Worm (Caenorhabditis elegans) whole organism, L3 larva: Measurements from ENCODE around the gene sox-4.

Experiments
- R02D3.7 ChIP-seq: fragments of 150-350 bp; optimal IDR thresholded peaks from 2 replicates; lab custom pipeline; 2014; ENCODE audit warnings: missing biosample characterization, missing genetic modification characterization
- ZK546.5 ChIP-seq: sonication (generic microtip); optimal IDR thresholded peaks from 2 replicates; lab custom pipeline; 2017; ENCODE audit warnings: missing biosample characterization, missing genetic modification characterization
- ama-1 ChIP-seq: fragments of 150-350 bp; optimal IDR thresholded peaks from 2 replicates; lab custom pipeline; 2018
- ceh-28 ChIP-seq: fragments of 150-350 bp; optimal IDR thresholded peaks from 2 replicates; lab custom pipeline; 2014; ENCODE audit warnings: missing biosample characterization, missing genetic modification reagents, missing genetic modification characterization
- ceh-82 ChIP-seq: fragments of 150-350 bp; optimal IDR thresholded peaks from 2 replicates; lab custom pipeline; 2014; ENCODE audit warnings: missing biosample characterization, missing genetic modification characterization
- ceh-9 ChIP-seq: sonication (generic microtip); optimal IDR thresholded peaks from 2 replicates; lab custom pipeline; 2018; ENCODE audit warnings: missing biosample characterization, missing genetic modification characterization
- daf-12 ChIP-seq: fragments of 150-350 bp; optimal IDR thresholded peaks from 2 replicates; lab custom pipeline; 2014; ENCODE audit warnings: missing biosample characterization, missing genetic modification reagents, missing genetic modification characterization
- egl-27 ChIP-seq: sonication (generic microtip); optimal IDR thresholded peaks from 4 replicates; lab custom pipeline; 2017; ENCODE audit warnings: missing biosample characterization, missing genetic modification reagents, missing genetic modification characterization
- egl-5 ChIP-seq: fragments of 150-350 bp; optimal IDR thresholded peaks from 2 replicates; lab custom pipeline; 2017; ENCODE audit warnings: missing biosample characterization, missing genetic modification reagents, missing genetic modification characterization, inconsistent platforms
- elt-1 ChIP-seq: fragments of 150-350 bp; optimal IDR thresholded peaks from 2 replicates; lab custom pipeline; 2014; ENCODE audit warnings: missing biosample characterization, missing genetic modification characterization
- elt-2 ChIP-seq: sonication (generic microtip); optimal IDR thresholded peaks from 2 replicates; lab custom pipeline; 2016; ENCODE audit warnings: missing genetic modification reagents, mild to moderate bottlenecking, missing genetic modification characterization, missing compliant biosample characterization
- elt-3 ChIP-seq, 3 experiments: fragments of 150-350 bp in 1 of 3; sonication (generic microtip) in 2 of 3; optimal IDR thresholded peaks; 2 replicates in 2 of 3; 4 replicates in 1 of 3; lab custom pipeline; 2014 to 2017; ENCODE audit warnings: missing biosample characterization in 3 of 3, missing genetic modification characterization in 3 of 3
- eor-1 ChIP-seq, 2 experiments: fragments of 150-350 bp; optimal IDR thresholded peaks; 2 replicates each; lab custom pipeline; 2014 to 2018; ENCODE audit warnings: missing biosample characterization in 2 of 2, missing genetic modification characterization in 2 of 2
- fkh-10 ChIP-seq: sonication (generic microtip); optimal IDR thresholded peaks from 2 replicates; lab custom pipeline; 2017; ENCODE audit warnings: missing biosample characterization, missing genetic modification reagents, missing genetic modification characterization
- fos-1 ChIP-seq: fragments of 150-350 bp; optimal IDR thresholded peaks from 2 replicates; lab custom pipeline; 2014; ENCODE audit warnings: missing biosample characterization, missing genetic modification characterization
- hmg-11 ChIP-seq: sonication (generic microtip); optimal IDR thresholded peaks from 2 replicates; lab custom pipeline; 2016; ENCODE audit warnings: missing genetic modification characterization, missing compliant biosample characterization
- jun-1 ChIP-seq: fragments of 150-350 bp; optimal IDR thresholded peaks from 2 replicates; lab custom pipeline; 2014; ENCODE audit warnings: missing biosample characterization, missing genetic modification reagents, missing genetic modification characterization
- lin-15B ChIP-seq: fragments of 150-350 bp; optimal IDR thresholded peaks from 2 replicates; lab custom pipeline; 2014; ENCODE audit warnings: missing biosample characterization, missing genetic modification characterization
- lin-39 ChIP-seq: fragments of 150-350 bp; optimal IDR thresholded peaks from 2 replicates; lab custom pipeline; 2018; ENCODE audit warnings: missing biosample characterization, missing genetic modification reagents, missing genetic modification characterization
- lsy-12 ChIP-seq: sonication (generic microtip); optimal IDR thresholded peaks from 2 replicates; lab custom pipeline; 2016; ENCODE audit warnings: mild to moderate bottlenecking, missing genetic modification characterization, missing compliant biosample characterization
- mdl-1 ChIP-seq: fragments of 150-350 bp; optimal IDR thresholded peaks from 2 replicates; lab custom pipeline; 2014; ENCODE audit warnings: missing biosample characterization, missing genetic modification characterization
- mml-1 ChIP-seq: fragments of 150-350 bp; sonication (generic microtip); optimal IDR thresholded peaks from 3 replicates; lab custom pipeline; 2014; ENCODE audit warnings: missing biosample characterization, missing genetic modification characterization
- nfya-1 ChIP-seq: sonication (generic microtip); optimal IDR thresholded peaks from 2 replicates; lab custom pipeline; 2017; ENCODE audit warnings: missing genetic modification characterization, mild to moderate bottlenecking, missing compliant biosample characterization, antibody characterized with exemption, moderate library complexity; ENCODE audit not compliant: insufficient read depth
- nhr-11 ChIP-seq: fragments of 150-350 bp; optimal IDR thresholded peaks from 2 replicates; lab custom pipeline; 2014; ENCODE audit warnings: missing biosample characterization, missing genetic modification characterization
- nhr-23 ChIP-seq: fragments of 150-350 bp; optimal IDR thresholded peaks from 2 replicates; lab custom pipeline; 2014; ENCODE audit warnings: missing biosample characterization, missing genetic modification reagents, missing genetic modification characterization
- nhr-237 ChIP-seq: fragments of 150-350 bp; optimal IDR thresholded peaks from 2 replicates; lab custom pipeline; 2014; ENCODE audit warnings: missing biosample characterization, missing genetic modification characterization
- nhr-28 ChIP-seq: fragments of 150-350 bp; optimal IDR thresholded peaks from 2 replicates; lab custom pipeline; 2014; ENCODE audit warnings: missing biosample characterization, missing genetic modification characterization
- nhr-43 ChIP-seq: sonication (generic microtip); optimal IDR thresholded peaks from 2 replicates; lab custom pipeline; 2016; ENCODE audit warnings: mild to moderate bottlenecking, missing genetic modification characterization, missing compliant biosample characterization; ENCODE audit not compliant: poor library complexity, severe bottlenecking
- nhr-76 ChIP-seq: fragments of 150-350 bp; sonication (generic microtip); optimal IDR thresholded peaks from 5 replicates; lab custom pipeline; 2014; ENCODE audit warnings: missing biosample characterization, missing genetic modification characterization
- nhr-77 ChIP-seq: fragments of 150-350 bp; optimal IDR thresholded peaks from 2 replicates; lab custom pipeline; 2014; ENCODE audit warnings: missing biosample characterization, missing genetic modification characterization
- pha-4 ChIP-seq: fragments of 150-350 bp; optimal IDR thresholded peaks from 2 replicates; lab custom pipeline; 2014; ENCODE audit warnings: missing biosample characterization, missing genetic modification reagents, missing genetic modification characterization
- pqm-1 ChIP-seq: fragments of 150-350 bp; optimal IDR thresholded peaks from 2 replicates; lab custom pipeline; 2017; ENCODE audit warnings: missing biosample characterization, missing genetic modification characterization, inconsistent platforms
- sea-2 ChIP-seq: fragments of 150-350 bp; sonication (generic microtip); optimal IDR thresholded peaks from 4 replicates; lab custom pipeline; 2014; ENCODE audit warnings: missing biosample characterization, missing genetic modification reagents, missing genetic modification characterization
- skn-1 ChIP-seq: fragments of 150-350 bp; optimal IDR thresholded peaks from 2 replicates; lab custom pipeline; 2014; ENCODE audit warnings: missing biosample characterization, missing genetic modification characterization
- snpc-4 ChIP-seq: fragments of 150-350 bp; optimal IDR thresholded peaks from 2 replicates; lab custom pipeline; 2014; ENCODE audit warnings: missing biosample characterization, missing genetic modification characterization
- tbx-2 ChIP-seq: sonication (generic microtip); optimal IDR thresholded peaks from 2 replicates; lab custom pipeline; 2016; ENCODE audit warnings: mild to moderate bottlenecking, missing genetic modification characterization, missing compliant biosample characterization
- zag-1 ChIP-seq: fragments of 150-350 bp; optimal IDR thresholded peaks from 2 replicates; lab custom pipeline; 2014; ENCODE audit warnings: missing biosample characterization, missing genetic modification characterization
- ztf-11 ChIP-seq: fragments of 150-350 bp; optimal IDR thresholded peaks from 2 replicates; lab custom pipeline; 2014; ENCODE audit warnings: missing biosample characterization, missing genetic modification characterization

Gene sox-4

DNA sequence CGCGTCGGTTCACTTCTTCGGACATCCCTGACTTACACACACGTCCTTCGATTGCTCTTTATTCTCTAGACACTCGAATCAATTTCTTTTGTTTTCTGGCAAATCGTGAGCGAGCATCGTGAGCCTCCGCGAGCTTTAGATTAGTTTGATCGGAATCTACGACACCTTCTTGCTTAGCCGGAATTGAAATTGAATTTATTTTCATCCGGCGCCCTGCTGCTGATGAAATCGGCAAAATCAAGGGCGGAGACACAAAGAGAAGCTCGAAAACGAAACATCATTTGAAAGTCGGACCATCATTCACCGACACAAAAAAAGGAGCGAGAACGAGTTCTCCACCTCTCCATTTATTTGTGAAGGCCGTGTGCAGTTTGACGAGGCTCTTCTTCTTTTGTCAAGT is 9.7 kb upstream of the sox-4 start, which contains the start of gene npr-16:
Gene npr-16, plus strand, starts transcription at position 301 of the 400 bp plus-strand sequence.
- peak; percentile 55 for TF ChIP-seq fkh-10 (GFP tag; lab: Kevin White, UChicago)
- no peak for TF ChIP-seq nfya-1 (tag; lab: Kevin White, UChicago)

- TF ChIP-seq jun-1 (tag; lab: Kevin White, UChicago) (no peak), hmg-11 (no peak), nhr-77 (tag; lab: Kevin White, UChicago) (no peak), mdl-1 (tag; lab: Kevin White, UChicago) (no peak), eor-1 (tag; optimal IDR thresholded peaks at IDR 0.05; lab: Kevin White, UChicago) (no peak)
These were observed 8.3 kb upstream of the sox-4 start for ce11 chrX:3517141-3517540.

DNA sequence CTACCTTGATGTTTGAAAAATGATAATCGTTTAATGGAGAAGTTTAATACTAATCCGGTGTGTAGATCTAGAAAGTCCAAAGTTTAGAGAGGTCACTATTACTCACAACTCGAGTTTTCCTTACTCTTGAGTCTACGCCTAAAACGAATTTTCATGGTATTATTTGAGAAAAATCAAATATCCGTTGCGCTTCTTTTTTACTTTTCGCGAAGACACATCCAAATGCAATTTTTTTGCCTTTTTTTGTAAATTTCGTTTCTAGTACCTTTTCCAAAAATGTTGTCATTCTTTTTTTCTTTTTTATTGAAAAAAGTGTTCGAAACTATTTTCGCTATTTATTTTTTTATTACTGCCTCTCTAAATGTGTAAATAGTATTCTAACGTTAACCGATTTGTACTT is 4.9 kb upstream of the sox-4 start:
- TF ChIP-seq egl-27 (tag; lab: Kevin White, UChicago) = no peak
- no peak for TF ChIP-seq ceh-82 (tag; lab: Kevin White, UChicago)
- TF ChIP-seq fkh-10 (GFP tag; lab: Kevin White, UChicago) = peak; percentile 81
- no peak for TF ChIP-seq skn-1 (tag; lab: Kevin White, UChicago)
- no peak for TF ChIP-seq mml-1
- TF ChIP-seq fos-1 (tag; lab: Kevin White, UChicago) = no peak
- no peak for TF ChIP-seq nhr-28 (tag; lab: Kevin White, UChicago)
- no peak for TF ChIP-seq daf-12 (tag; lab: Kevin White, UChicago)

DNA sequence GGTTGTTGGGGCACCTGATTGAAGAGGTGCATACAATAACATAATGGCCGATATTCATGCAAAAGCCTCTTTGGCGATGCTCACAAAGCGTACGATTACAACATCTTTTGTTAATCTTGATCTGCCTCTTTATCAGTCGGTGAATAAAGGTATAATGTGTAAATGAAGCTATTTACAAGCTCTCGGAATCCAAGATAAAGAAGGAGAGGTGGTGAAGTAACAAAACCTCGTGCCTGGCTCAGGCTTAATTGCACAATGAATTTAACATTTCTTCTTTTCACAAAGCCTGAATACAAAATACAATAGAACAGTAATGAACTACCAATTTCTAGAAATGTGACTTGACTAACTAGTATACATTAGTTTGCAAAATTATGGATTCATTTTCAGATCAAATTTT is 1.6 kb downstream of the sox-4 start:
- TF ChIP-seq pha-4 (tag; lab: Kevin White, UChicago) (no peak), nhr-237 (no peak), egl-5 (tag; lab: Kevin White, UChicago) (no peak), nhr-77 (tag; lab: Kevin White, UChicago) (no peak), ceh-9 (tag; lab: Kevin White, UChicago) (no peak)
- TF ChIP-seq, all 47 proteins: peak for 0

ce11 chrX:3506556-3506955 is 2.2 kb downstream of the sox-4 start:
- TF ChIP-seq nhr-11 (no peak), sea-2 (GFP tag; lab: Kevin White, UChicago) (no peak), jun-1 (tag; lab: Kevin White, UChicago) (no peak), zag-1 (no peak), pqm-1 (tag; lab: Kevin White, UChicago) (peak; percentile 30), mml-1 (no peak), ztf-11 (tag; lab: Kevin White, UChicago) (no peak), fos-1 (tag; lab: Kevin White, UChicago) (no peak), elt-2 (tag; lab: Kevin White, UChicago) (peak; percentile 57), skn-1 (tag; lab: Kevin White, UChicago) (peak; percentile 0), nhr-43 (no peak), ZK546.5 (no peak), eor-1 (tag; optimal IDR thresholded peaks at IDR 0.05; lab: Kevin White, UChicago) (no peak)

DNA sequence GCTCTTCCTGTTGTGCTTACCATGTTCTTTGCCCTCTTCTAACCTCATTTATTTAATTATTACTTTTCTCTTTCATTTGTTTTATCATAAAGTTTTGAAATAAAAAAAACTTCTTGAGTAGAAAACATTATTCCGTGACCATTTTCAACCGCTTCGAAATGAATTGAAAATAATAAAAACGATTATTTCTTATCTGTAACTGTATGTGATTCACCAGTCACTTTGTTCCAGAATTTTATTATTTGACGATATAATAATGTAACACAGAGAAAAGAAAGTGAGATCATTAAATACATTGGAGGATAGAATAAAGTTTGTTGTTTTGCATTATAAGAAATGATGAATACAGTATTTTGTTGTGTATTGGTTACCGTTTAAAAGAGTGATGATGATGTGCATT is 3.7 kb downstream of the sox-4 start:
- TF ChIP-seq mdl-1 (tag; lab: Kevin White, UChicago) (no peak), fos-1 (tag; lab: Kevin White, UChicago) (no peak), elt-3 (tag; optimal IDR thresholded peaks at IDR 0.05; lab: Kevin White, UChicago) (no peak), ama-1 (no peak), zag-1 (no peak), pha-4 (tag; lab: Kevin White, UChicago) (peak; percentile 41), elt-2 (tag; lab: Kevin White, UChicago) (peak; percentile 59), egl-5 (tag; lab: Kevin White, UChicago) (no peak), pqm-1 (tag; lab: Kevin White, UChicago) (peak; percentile 70), lsy-12 (tag; lab: Kevin White, UChicago) (no peak), snpc-4 (no peak)

DNA sequence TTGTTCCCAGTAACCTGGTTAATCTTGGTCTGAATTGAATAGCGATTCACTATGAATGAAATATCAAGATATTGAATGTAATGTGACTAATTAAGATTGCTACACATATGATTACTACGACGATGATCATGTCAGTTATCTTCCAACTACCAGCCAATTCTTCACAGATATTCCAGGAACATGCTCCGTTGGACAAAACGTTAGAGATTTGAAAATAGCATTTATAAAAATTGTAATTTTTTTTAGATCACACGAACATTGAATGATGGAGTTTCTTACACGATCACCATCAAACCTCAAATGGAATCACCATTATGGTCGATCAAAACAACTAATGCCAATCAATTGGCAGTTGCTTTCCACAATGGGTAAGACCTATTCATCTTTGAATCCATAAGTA is 5.8 kb downstream of the sox-4 start:
- no peak for TF ChIP-seq pqm-1 (tag; lab: Kevin White, UChicago)
- TF ChIP-seq nhr-23 = no peak
- no peak for TF ChIP-seq zag-1
- no peak for TF ChIP-seq nfya-1 (tag; lab: Kevin White, UChicago)
- TF ChIP-seq elt-1 (tag; lab: Kevin White, UChicago) = no peak
- no peak for TF ChIP-seq daf-12 (tag; lab: Kevin White, UChicago)
- no peak for TF ChIP-seq lin-39 (tag; lab: Kevin White, UChicago)
- TF ChIP-seq tbx-2 = no peak
- no peak for TF ChIP-seq lin-15B (tag; lab: Kevin White, UChicago)
- no peak for TF ChIP-seq nhr-237
- no peak for TF ChIP-seq mml-1
- TF ChIP-seq ZK546.5 = no peak
- TF ChIP-seq elt-3 (tag; optimal IDR thresholded peaks at IDR 0.05; lab: Kevin White, UChicago) = no peak
- TF ChIP-seq R02D3.7 (tag; lab: Kevin White, UChicago) = no peak
- no peak for TF ChIP-seq nhr-76 (tag; lab: Kevin White, UChicago)
- TF ChIP-seq ztf-11 (tag; lab: Kevin White, UChicago) = no peak
- no peak for TF ChIP-seq ceh-28 (tag; lab: Kevin White, UChicago)
- no peak for TF ChIP-seq fos-1 (tag; lab: Kevin White, UChicago)
